Worm (Caenorhabditis elegans) whole organism, L1 larva: ENCODE data around the gene lido-2.

ENCODE experiments used
- egl-27 ChIP-seq, 2 experiments: fragments of 150-350 bp in 1 of 2; sonication (generic microtip); optimal IDR thresholded peaks; 3 replicates each; lab custom pipeline; 2017 to 2018; ENCODE audit warnings: missing biosample characterization in 2 of 2, missing genetic modification characterization in 2 of 2, missing genetic modification reagents in 2 of 2
- fos-1 ChIP-seq: fragments of 150-350 bp; optimal IDR thresholded peaks from 2 replicates; lab custom pipeline; 2014; ENCODE audit warnings: missing biosample characterization, missing genetic modification characterization
- lin-39 ChIP-seq: fragments of 150-350 bp; optimal IDR thresholded peaks from 2 replicates; lab custom pipeline; 2014; ENCODE audit warnings: missing biosample characterization, missing genetic modification reagents, missing genetic modification characterization
- nhr-20 ChIP-seq: sonication (generic microtip); optimal IDR thresholded peaks from 2 replicates; lab custom pipeline; 2016; ENCODE audit warnings: mild to moderate bottlenecking, missing genetic modification characterization, missing compliant biosample characterization
- snpc-4 ChIP-seq: fragments of 150-350 bp; optimal IDR thresholded peaks from 2 replicates; lab custom pipeline; 2014; ENCODE audit warnings: missing biosample characterization, missing genetic modification characterization
- tbx-2 ChIP-seq: sonication (generic microtip); optimal IDR thresholded peaks from 2 replicates; lab custom pipeline; 2016; ENCODE audit warnings: missing genetic modification characterization, missing compliant biosample characterization
- ztf-11 ChIP-seq, 2 experiments: sonication (generic microtip); optimal IDR thresholded peaks; 2 replicates each; lab custom pipeline; 2016 to 2017; ENCODE audit warnings: missing genetic modification characterization in 2 of 2, missing biosample characterization in 1 of 2, missing compliant biosample characterization in 1 of 2

DNA sequence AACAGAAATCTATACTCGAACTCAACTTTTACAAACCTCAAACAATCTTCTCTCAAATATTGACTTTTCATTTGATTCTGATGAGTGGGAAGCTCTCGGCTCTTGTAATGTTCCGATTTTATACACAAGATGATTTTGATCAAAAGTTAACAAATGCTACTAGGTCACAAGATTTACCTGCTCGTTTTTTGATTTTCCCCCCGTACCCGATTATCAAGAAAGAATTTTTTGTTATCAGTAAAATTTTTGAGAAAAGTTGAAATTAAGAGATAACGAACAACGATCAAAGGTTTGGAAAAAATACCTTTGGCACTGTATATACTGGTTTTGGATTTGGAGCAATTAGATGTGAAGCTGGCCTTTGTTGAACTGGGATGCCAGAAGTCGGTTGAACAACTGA lies 35.7 kb downstream of the lido-2 start:
- TF ChIP-seq nhr-20 (tag; lab: Kevin White, UChicago) (no peak), lin-39 (tag; lab: Kevin White, UChicago) (no peak), egl-27 (tag; optimal IDR thresholded peaks at IDR 0.05; lab: Kevin White, UChicago) (no peak), snpc-4 (tag; lab: Kevin White, UChicago) (no peak), tbx-2 (peak; percentile 33), ztf-11 (tag; optimal IDR thresholded peaks at IDR 0.05; lab: Kevin White, UChicago) (no peak), fos-1 (no peak)
